Fruit fly (Drosophila melanogaster) whole organism, prepupa: ENCODE measurements around the gene org-1.

ENCODE experiments used
- CG11762 ChIP-seq: fragments of 200-800 bp; sonication (Bioruptor generic); optimal IDR thresholded peaks from 3 replicates; lab custom pipeline; 2016; ENCODE audit warnings: missing biosample characterization, missing genetic modification characterization; ENCODE audit not compliant: insufficient read depth
- CG11902 ChIP-seq: fragments of 200-800 bp; sonication (Bioruptor generic); optimal IDR thresholded peaks from 3 replicates; lab custom pipeline; 2016; ENCODE audit warnings: missing biosample characterization, missing genetic modification characterization
- CG15336 ChIP-seq: fragments of 200-800 bp; sonication (Bioruptor generic); IDR thresholded peaks from 2 replicates; pipeline ENCODE4 v1.3.6; 2022; ENCODE audit warnings: missing biosample characterization, missing genetic modification characterization
- CG1621 ChIP-seq: fragments of 200-800 bp; sonication (Bioruptor generic); optimal IDR thresholded peaks from 3 replicates; lab custom pipeline; 2018; ENCODE audit warnings: missing biosample characterization, mild to moderate bottlenecking, missing genetic modification characterization
- CG16779 ChIP-seq: fragments of 200-800 bp; sonication (Bioruptor generic); optimal IDR thresholded peaks from 3 replicates; lab custom pipeline; 2017; ENCODE audit warnings: missing biosample characterization, mild to moderate bottlenecking, missing genetic modification characterization
- CG3032 ChIP-seq: fragments of 200-800 bp; optimal IDR thresholded peaks from 2 replicates; lab custom pipeline; 2019; ENCODE audit warnings: missing biosample characterization, mild to moderate bottlenecking, missing genetic modification characterization, moderate library complexity
- CG31627 ChIP-seq: fragments of 200-800 bp; sonication (Bioruptor generic); optimal IDR thresholded peaks from 3 replicates; lab custom pipeline; 2016; ENCODE audit warnings: missing biosample characterization, missing genetic modification characterization
- CG32006 ChIP-seq: fragments of 200-800 bp; sonication (Bioruptor generic); optimal IDR thresholded peaks from 3 replicates; lab custom pipeline; 2017; ENCODE audit warnings: missing biosample characterization, mild to moderate bottlenecking, missing genetic modification characterization
- CG34406 ChIP-seq: fragments of 200-800 bp; sonication (Bioruptor generic); optimal IDR thresholded peaks from 3 replicates; lab custom pipeline; 2016; ENCODE audit warnings: missing biosample characterization, missing genetic modification characterization
- CG6276 ChIP-seq: fragments of 200-800 bp; sonication (Bioruptor generic); optimal IDR thresholded peaks from 2 replicates; lab custom pipeline; 2017; ENCODE audit warnings: missing biosample characterization, mild to moderate bottlenecking, missing genetic modification characterization
- CG6792 ChIP-seq: fragments of 200-800 bp; sonication (Bioruptor generic); optimal IDR thresholded peaks from 3 replicates; lab custom pipeline; 2016; ENCODE audit warnings: missing biosample characterization, missing genetic modification characterization
- CG6808 ChIP-seq: fragments of 200-800 bp; sonication (Bioruptor generic); optimal IDR thresholded peaks from 3 replicates; lab custom pipeline; 2017; ENCODE audit warnings: missing biosample characterization, missing genetic modification characterization, mild to moderate bottlenecking, moderate library complexity, missing genetic modification reagents
- CG6854 ChIP-seq: fragments of 200-800 bp; sonication (Bioruptor generic); optimal IDR thresholded peaks from 2 replicates; lab custom pipeline; 2017; ENCODE audit warnings: missing biosample characterization, mild to moderate bottlenecking, missing genetic modification characterization
- CG8319 ChIP-seq: fragments of 200-800 bp; sonication (Bioruptor generic); optimal IDR thresholded peaks from 3 replicates; lab custom pipeline; 2016; ENCODE audit warnings: missing biosample characterization, missing genetic modification characterization
- Eip78C ChIP-seq: fragments of 200-800 bp; sonication (Bioruptor generic); peaks from one replicate; lab custom pipeline; 2016; ENCODE audit warnings: missing biosample characterization, missing genetic modification characterization
- Eip93F ChIP-seq: fragments of 200-800 bp; sonication (Bioruptor generic); optimal IDR thresholded peaks from 2 replicates; lab custom pipeline; 2016; ENCODE audit warnings: missing biosample characterization, mild to moderate bottlenecking, missing genetic modification characterization
- Ets96B ChIP-seq: fragments of 200-800 bp; optimal IDR thresholded peaks from 2 replicates; lab custom pipeline; 2019; ENCODE audit warnings: missing biosample characterization, mild to moderate bottlenecking, missing genetic modification characterization, moderate library complexity
- Hr38 ChIP-seq: sonication (Bioruptor generic); optimal IDR thresholded peaks from 2 replicates; lab custom pipeline; 2016; ENCODE audit warnings: missing biosample characterization, missing genetic modification characterization
- Hr4 ChIP-seq: fragments of 200-800 bp; sonication (Bioruptor generic); optimal IDR thresholded peaks from 3 replicates; lab custom pipeline; 2016; ENCODE audit warnings: missing biosample characterization, missing genetic modification characterization
- Lpt ChIP-seq: fragments of 200-800 bp; sonication (Bioruptor generic); optimal IDR thresholded peaks from 3 replicates; lab custom pipeline; 2016; ENCODE audit warnings: missing biosample characterization, missing genetic modification characterization
- Met ChIP-seq: fragments of 200-800 bp; sonication (Bioruptor generic); optimal IDR thresholded peaks from 3 replicates; lab custom pipeline; 2016; ENCODE audit warnings: missing biosample characterization, missing genetic modification characterization
- OdsH ChIP-seq: fragments of 200-800 bp; sonication (Bioruptor generic); optimal IDR thresholded peaks from 3 replicates; lab custom pipeline; 2016; ENCODE audit warnings: missing biosample characterization, missing genetic modification characterization
- Smox ChIP-seq: fragments of 200-800 bp; sonication (Bioruptor generic); optimal IDR thresholded peaks from 3 replicates; lab custom pipeline; 2016; ENCODE audit warnings: missing biosample characterization, missing genetic modification characterization
- Sox102F ChIP-seq: fragments of 200-800 bp; sonication (Bioruptor generic); optimal IDR thresholded peaks from 2 replicates; lab custom pipeline; 2016; ENCODE audit warnings: missing biosample characterization, mild to moderate bottlenecking, missing genetic modification characterization
- Sox14 ChIP-seq: fragments of 200-800 bp; sonication (Bioruptor generic); optimal IDR thresholded peaks from 3 replicates; lab custom pipeline; 2016; ENCODE audit warnings: missing biosample characterization, missing genetic modification characterization
- achi ChIP-seq: fragments of 200-800 bp; sonication (Bioruptor generic); optimal IDR thresholded peaks from 3 replicates; lab custom pipeline; 2016; ENCODE audit warnings: missing biosample characterization, missing genetic modification characterization
- cyc ChIP-seq: fragments of 200-800 bp; sonication (Bioruptor generic); optimal IDR thresholded peaks from 3 replicates; lab custom pipeline; 2016; ENCODE audit warnings: missing biosample characterization, missing genetic modification characterization
- dac ChIP-seq: fragments of 200-800 bp; sonication (Bioruptor generic); optimal IDR thresholded peaks from 2 replicates; lab custom pipeline; 2017; ENCODE audit warnings: missing biosample characterization, mild to moderate bottlenecking, missing genetic modification characterization
- dsx ChIP-seq: fragments of 200-800 bp; optimal IDR thresholded peaks from 3 replicates; lab custom pipeline; 2019; ENCODE audit warnings: missing biosample characterization, mild to moderate bottlenecking, missing genetic modification characterization, moderate library complexity; ENCODE audit not compliant: poor library complexity, severe bottlenecking
- esn ChIP-seq: fragments of 200-800 bp; sonication (Bioruptor generic); optimal IDR thresholded peaks from 2 replicates; lab custom pipeline; 2016; ENCODE audit warnings: missing biosample characterization, mild to moderate bottlenecking, missing genetic modification characterization, moderate library complexity
- fd85E ChIP-seq: fragments of 200-800 bp; sonication (Bioruptor generic); optimal IDR thresholded peaks from 3 replicates; lab custom pipeline; 2016; ENCODE audit warnings: missing biosample characterization, missing genetic modification characterization
- lz ChIP-seq: fragments of 200-800 bp; sonication (Bioruptor generic); optimal IDR thresholded peaks from 3 replicates; lab custom pipeline; 2016; ENCODE audit warnings: missing biosample characterization, missing genetic modification characterization
- pdm3 ChIP-seq: fragments of 200-800 bp; sonication (Bioruptor generic); optimal IDR thresholded peaks from 3 replicates; lab custom pipeline; 2016; ENCODE audit warnings: missing biosample characterization, missing genetic modification characterization
- spab ChIP-seq: fragments of 200-800 bp; sonication (Bioruptor generic); optimal IDR thresholded peaks from 2 replicates; lab custom pipeline; 2017; ENCODE audit warnings: missing biosample characterization, mild to moderate bottlenecking, missing genetic modification characterization, missing genetic modification reagents
- ss ChIP-seq, 2 experiments: fragments of 200-800 bp; sonication (Bioruptor generic); optimal IDR thresholded peaks; 2 replicates in 1 of 2; 3 replicates in 1 of 2; lab custom pipeline; 2017 to 2018; ENCODE audit warnings: mild to moderate bottlenecking in 2 of 2, missing biosample characterization in 2 of 2, missing genetic modification characterization in 2 of 2, moderate library complexity in 1 of 2
- vri ChIP-seq: fragments of 200-800 bp; sonication (Bioruptor generic); optimal IDR thresholded peaks from 3 replicates; lab custom pipeline; 2016; ENCODE audit warnings: missing biosample characterization, mild to moderate bottlenecking, missing genetic modification characterization

org-1 gene

DNA sequence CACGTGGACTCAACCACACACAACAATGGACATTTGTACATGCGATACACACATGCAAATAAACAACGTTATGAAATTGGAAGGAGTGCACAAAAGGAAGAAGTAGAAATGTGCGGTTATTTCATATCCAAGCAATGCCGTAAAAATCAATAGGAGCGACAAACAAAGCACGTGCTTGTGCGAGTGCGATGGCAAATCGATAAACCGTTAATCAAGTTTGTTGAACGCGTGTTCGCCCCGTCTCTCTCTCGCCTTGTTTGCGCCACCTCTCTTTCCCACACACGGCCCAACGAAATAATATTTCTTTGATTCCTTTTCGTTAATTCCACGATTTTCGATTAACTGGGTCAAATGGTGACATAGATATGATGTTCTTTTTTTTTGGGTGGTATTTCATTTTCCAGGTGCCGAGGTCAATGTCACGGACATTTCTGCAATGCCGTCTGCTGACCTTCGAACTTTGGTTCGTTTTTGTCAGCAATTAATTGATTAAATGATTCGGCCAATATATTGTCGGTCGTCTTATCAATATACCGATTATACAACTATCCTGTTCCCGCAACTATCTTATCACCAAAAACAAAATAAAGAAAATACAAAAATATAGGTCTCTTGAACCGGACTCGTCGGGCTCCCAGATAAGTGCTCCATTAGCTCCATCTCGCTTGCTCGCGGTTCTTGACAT lies 35.6 kb upstream of the org-1 start:
- TF ChIP-seq CG15336 (GFP tag; lab: Robert Waterston, UW) (no peak), Lpt (GFP tag; lab: Kevin White, UChicago) (no peak), Eip78C (GFP tag; lab: Kevin White, UChicago) (peak; percentile 47), CG1621 (no peak), fd85E (GFP tag; lab: Kevin White, UChicago) (no peak), CG6276 (GFP tag; lab: Kevin White, UChicago) (no peak), vri (GFP tag; lab: Kevin White, UChicago) (peak; percentile 3), Smox (no peak), dac (GFP tag; lab: Kevin White, UChicago) (no peak)

DNA sequence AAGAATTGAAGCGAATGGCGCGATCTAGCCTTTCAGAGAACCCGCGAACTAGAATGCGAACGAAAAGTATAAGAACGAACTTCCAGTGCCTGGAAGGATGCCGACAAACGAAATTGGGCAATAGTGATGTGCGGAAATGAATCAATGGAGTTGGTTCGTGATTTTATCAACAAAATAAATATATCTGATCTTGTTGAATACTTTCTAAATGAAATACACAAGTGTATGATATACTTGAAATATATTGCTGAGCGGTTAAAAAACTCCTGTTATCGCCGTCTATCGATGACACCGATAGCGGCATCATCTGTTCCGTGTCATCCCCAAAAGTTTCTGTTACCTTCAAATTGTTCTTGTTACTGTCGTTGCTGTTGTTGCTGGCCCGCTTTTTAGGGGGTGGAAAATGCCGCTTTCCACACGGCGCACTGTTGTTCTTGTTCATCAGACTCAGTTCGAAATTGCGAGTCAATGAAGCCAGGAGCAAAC lies 34.7 kb upstream of the org-1 start, which contains the start of gene otu:
TSS of gene otu (minus strand) at position 51 of the 486 bp plus-strand sequence.
- TF ChIP-seq lz (GFP tag; lab: Kevin White, UChicago) (no peak), CG11762 (GFP tag; lab: Kevin White, UChicago) (no peak), Sox14 (no peak), CG32006 (no peak), Ets96B (no peak), CG34406 (GFP tag; lab: Kevin White, UChicago) (no peak), CG16779 (no peak), Hr4 (GFP tag; lab: Kevin White, UChicago) (no peak), cyc (GFP tag; lab: Kevin White, UChicago) (no peak), pdm3 (GFP tag; lab: Kevin White, UChicago) (no peak)

DNA sequence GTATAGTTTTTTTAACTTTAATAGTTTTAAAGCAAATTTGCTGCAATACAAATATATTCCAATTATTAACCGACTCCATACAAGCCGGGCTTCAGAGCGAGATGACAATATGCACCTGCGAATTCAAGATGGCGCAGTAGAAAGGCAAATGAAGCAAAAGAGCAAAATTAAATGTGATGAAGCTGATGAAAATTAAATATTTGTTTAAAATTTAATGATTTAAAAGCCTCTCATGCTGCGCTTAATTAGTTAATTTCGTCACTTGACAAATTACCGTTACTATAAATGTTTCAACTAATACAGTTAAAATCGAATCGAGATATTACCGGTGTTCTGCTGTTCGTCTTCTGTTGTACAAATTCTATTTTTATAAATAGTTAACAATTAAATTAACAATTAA lies 34.2 kb upstream of the org-1 start, which contains the start of gene CG33181:
TSS of gene CG33181 (plus strand) at position 301 of the 400 bp plus-strand sequence.
- TF ChIP-seq ss (GFP tag; optimal IDR thresholded peaks at IDR 0.05; lab: Kevin White, UChicago) (no peak), CG32006 (no peak)

DNA sequence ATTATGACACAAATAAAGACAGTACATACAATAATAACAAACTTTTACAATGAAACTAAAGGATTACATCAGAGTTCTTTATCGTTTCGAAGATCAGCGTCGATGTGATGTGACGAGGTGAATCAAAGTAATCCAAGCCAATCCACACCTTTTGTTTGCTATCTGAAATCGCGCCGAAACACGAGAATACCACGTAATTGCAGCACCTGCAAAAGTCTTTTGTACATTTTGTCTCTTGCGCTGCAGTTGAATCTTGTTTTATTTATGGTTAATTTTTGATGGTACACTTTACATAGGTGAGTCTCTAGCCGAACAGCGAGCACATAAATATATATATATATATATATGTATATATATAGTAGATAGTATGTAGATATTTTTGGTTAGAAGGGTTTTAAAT lies 29.9 kb upstream of the org-1 start:
- no peak for TF ChIP-seq OdsH (GFP tag; lab: Kevin White, UChicago)
- no peak for TF ChIP-seq Hr38 (GFP tag; lab: Kevin White, UChicago)
- no peak for TF ChIP-seq Eip93F (GFP tag; lab: Kevin White, UChicago)
- no peak for TF ChIP-seq CG6808 (GFP tag; lab: Kevin White, UChicago)
- no peak for TF ChIP-seq CG1621
- no peak for TF ChIP-seq CG8319 (GFP tag; lab: Kevin White, UChicago)

DNA sequence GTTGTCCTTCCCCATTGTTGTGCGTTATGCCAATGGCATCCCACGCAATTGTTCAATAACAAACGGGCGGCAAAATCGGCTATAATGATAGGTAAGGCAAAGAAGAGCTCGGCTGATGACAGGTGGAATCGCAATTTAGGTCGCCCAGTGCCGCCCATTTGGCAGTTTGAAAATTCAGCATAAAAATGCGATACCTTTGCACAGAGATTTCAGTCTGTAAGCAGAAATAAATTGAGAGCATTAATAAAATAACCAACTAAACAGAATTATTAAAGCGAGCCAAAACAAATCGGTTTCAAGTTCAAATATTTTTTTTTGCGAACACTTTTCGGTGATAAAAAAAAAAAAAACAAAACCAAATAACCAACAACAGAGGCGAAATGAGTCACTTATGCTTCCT lies 28.8 kb upstream of the org-1 start, which contains the start of gene CG33223:
TSS of gene CG33223 (minus strand) at position 215 of the 400 bp plus-strand sequence.
- TF ChIP-seq CG3032 (tag; lab: Kevin White, UChicago), result no peak
- no peak for TF ChIP-seq CG16779
- TF ChIP-seq dsx (GFP tag; lab: Kevin White, UChicago), result no peak
- TF ChIP-seq Met (GFP tag; lab: Kevin White, UChicago), result no peak
- no peak for TF ChIP-seq esn (GFP tag; lab: Kevin White, UChicago)
- TF ChIP-seq spab (GFP tag; lab: Kevin White, UChicago), result no peak
- TF ChIP-seq achi (GFP tag; lab: Kevin White, UChicago), result no peak
- no peak for TF ChIP-seq CG6792 (GFP tag; lab: Kevin White, UChicago)
- TF ChIP-seq CG31627, result no peak
- no peak for TF ChIP-seq CG11902 (GFP tag; lab: Kevin White, UChicago)
- no peak for TF ChIP-seq Smox
- no peak for TF ChIP-seq Eip93F (GFP tag; lab: Kevin White, UChicago)
- no peak for TF ChIP-seq fd85E (GFP tag; lab: Kevin White, UChicago)
- TF ChIP-seq Sox102F (GFP tag; lab: Kevin White, UChicago), result no peak
- TF ChIP-seq CG6854 (GFP tag; lab: Kevin White, UChicago), result no peak
- TF ChIP-seq, all 60 proteins: peak for 0
